Worm (Caenorhabditis elegans) whole organism, midembryonic: ENCODE measurements around the gene F58F12.3.

Experiments used
- T22C8.4 ChIP-seq: fragments of 200-800 bp; sonication (Bioruptor generic); IDR thresholded peaks from 2 replicates; pipeline ENCODE4 v1.3.6; 2022; ENCODE audit warnings: missing genetic modification characterization, missing compliant biosample characterization
- cog-1 ChIP-seq: sonication (generic microtip); optimal IDR thresholded peaks from 2 replicates; lab custom pipeline; 2016; ENCODE audit warnings: missing genetic modification characterization, missing compliant biosample characterization
- flt-1 ChIP-seq: fragments of 200-800 bp; sonication (Bioruptor generic); IDR thresholded peaks from 2 replicates; pipeline ENCODE4 v1.3.6; 2022; ENCODE audit warnings: missing genetic modification characterization, missing compliant biosample characterization
- klf-2 ChIP-seq: fragments of 200-800 bp; sonication (Bioruptor generic); conservative IDR thresholded peaks from 2 replicates; pipeline ENCODE4 v1.3.6; 2022; ENCODE audit warnings: missing genetic modification reagents, missing genetic modification characterization, missing compliant biosample characterization
- med-1 ChIP-seq: sonication (generic microtip); optimal IDR thresholded peaks from 2 replicates; lab custom pipeline; 2017; ENCODE audit warnings: missing genetic modification characterization, mild to moderate bottlenecking, missing compliant biosample characterization, antibody characterized with exemption, missing genetic modification reagents; ENCODE audit not compliant: insufficient read depth
- ref-1 ChIP-seq: fragments of 200-800 bp; sonication (Bioruptor generic); conservative IDR thresholded peaks from 2 replicates; pipeline ENCODE4 v1.3.6; 2022; ENCODE audit warnings: missing genetic modification reagents, missing genetic modification characterization, missing compliant biosample characterization
- tab-1 ChIP-seq: fragments of 200-800 bp; sonication (Bioruptor generic); IDR thresholded peaks from 2 replicates; pipeline ENCODE4 v1.3.6; 2022; ENCODE audit warnings: missing genetic modification characterization, missing compliant biosample characterization
- ztf-23 ChIP-seq: fragments of 200-800 bp; sonication (Bioruptor generic); IDR thresholded peaks from 2 replicates; pipeline ENCODE4 v1.3.6; 2022; ENCODE audit warnings: missing genetic modification reagents, missing genetic modification characterization, missing compliant biosample characterization
- ztf-29 ChIP-seq: fragments of 200-800 bp; sonication (Bioruptor generic); IDR thresholded peaks from 2 replicates; pipeline ENCODE4 v1.3.6; 2022; ENCODE audit warnings: missing genetic modification reagents, missing genetic modification characterization, missing compliant biosample characterization

Gene F58F12.3

ce11 chrII:6379038-6379563 lies 12.0 kb downstream of the F58F12.3 start:
- no peak for TF ChIP-seq cog-1 (tag; lab: Kevin White, UChicago)
- no peak for TF ChIP-seq ref-1 (GFP tag; lab: Robert Waterston, UW)
- no peak for TF ChIP-seq T22C8.4 (GFP tag; lab: Robert Waterston, UW)
- TF ChIP-seq ztf-29 (GFP tag; lab: Robert Waterston, UW) = no peak
- TF ChIP-seq med-1 = no peak
- TF ChIP-seq klf-2 (GFP tag; lab: Robert Waterston, UW) = no peak
- no peak for TF ChIP-seq ztf-23 (GFP tag; lab: Robert Waterston, UW)
- TF ChIP-seq flt-1 (GFP tag; lab: Robert Waterston, UW) = no peak
- TF ChIP-seq tab-1 (GFP tag; lab: Robert Waterston, UW) = no peak

DNA sequence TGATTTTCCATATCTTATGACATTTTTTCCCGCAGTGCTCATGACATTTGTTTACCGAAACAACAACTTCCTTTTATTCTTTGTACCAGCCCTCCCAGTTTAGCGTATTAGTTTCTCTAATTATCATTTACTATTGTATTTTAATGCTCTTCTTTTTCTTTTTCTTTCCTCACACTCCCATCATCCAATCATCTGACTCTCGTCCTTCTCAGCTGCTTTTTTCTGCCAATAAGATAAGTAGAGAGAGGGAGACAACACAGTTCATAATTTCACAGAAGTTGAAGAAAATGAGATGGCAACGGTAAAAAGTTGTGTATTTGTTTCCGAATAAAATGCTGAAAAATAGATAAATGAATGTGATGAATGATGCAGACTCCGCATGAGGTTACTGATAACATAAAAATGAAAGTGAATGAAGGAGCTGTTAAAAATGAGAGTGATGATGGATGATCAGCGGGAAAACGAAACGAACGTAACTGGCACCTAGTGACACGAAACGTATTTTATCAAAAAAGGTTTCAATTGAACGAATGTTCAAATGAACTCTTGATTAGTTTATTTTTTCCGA lies 13.6 kb downstream of the F58F12.3 start:
- TF ChIP-seq ztf-23 (GFP tag; lab: Robert Waterston, UW) (no peak), med-1 (no peak), flt-1 (GFP tag; lab: Robert Waterston, UW) (no peak), T22C8.4 (GFP tag; lab: Robert Waterston, UW) (no peak), tab-1 (GFP tag; lab: Robert Waterston, UW) (no peak), klf-2 (GFP tag; lab: Robert Waterston, UW) (no peak), ztf-29 (GFP tag; lab: Robert Waterston, UW) (no peak), cog-1 (tag; lab: Kevin White, UChicago) (no peak), ref-1 (GFP tag; lab: Robert Waterston, UW) (no peak)

DNA sequence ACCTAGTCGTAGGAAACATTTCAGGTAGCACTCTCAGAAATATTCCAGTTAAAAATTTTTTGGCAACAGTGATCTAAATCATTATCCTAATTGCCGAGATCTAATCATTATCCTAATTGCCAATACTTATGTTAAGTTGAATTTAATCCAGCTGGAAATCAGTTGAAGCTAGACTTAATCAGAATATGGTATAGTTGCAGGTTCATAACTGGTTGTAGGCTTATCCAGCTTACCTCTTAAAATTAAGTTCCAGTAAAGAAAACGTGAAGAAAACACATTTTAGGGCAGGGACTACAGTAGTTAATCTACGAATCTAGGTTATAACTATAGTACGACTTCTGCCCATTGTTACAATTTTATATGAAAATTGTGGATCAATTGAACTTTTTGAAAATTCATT lies 14.4 kb downstream of the F58F12.3 start:
- TF ChIP-seq med-1 (no peak), klf-2 (GFP tag; lab: Robert Waterston, UW) (no peak), flt-1 (GFP tag; lab: Robert Waterston, UW) (no peak), ztf-23 (GFP tag; lab: Robert Waterston, UW) (no peak), ztf-29 (GFP tag; lab: Robert Waterston, UW) (no peak), tab-1 (GFP tag; lab: Robert Waterston, UW) (no peak), cog-1 (tag; lab: Kevin White, UChicago) (no peak), T22C8.4 (GFP tag; lab: Robert Waterston, UW) (no peak), ref-1 (GFP tag; lab: Robert Waterston, UW) (no peak)

- TF ChIP-seq med-1 = no peak
- no peak for TF ChIP-seq ref-1 (GFP tag; lab: Robert Waterston, UW)
- no peak for TF ChIP-seq tab-1 (GFP tag; lab: Robert Waterston, UW)
- no peak for TF ChIP-seq klf-2 (GFP tag; lab: Robert Waterston, UW)
- TF ChIP-seq ztf-29 (GFP tag; lab: Robert Waterston, UW) = no peak
- no peak for TF ChIP-seq flt-1 (GFP tag; lab: Robert Waterston, UW)
- TF ChIP-seq ztf-23 (GFP tag; lab: Robert Waterston, UW) = no peak
- no peak for TF ChIP-seq cog-1 (tag; lab: Kevin White, UChicago)
- no peak for TF ChIP-seq T22C8.4 (GFP tag; lab: Robert Waterston, UW)
Observed at ce11 chrII:6374646-6375045, 16.4 kb downstream of the F58F12.3 start.

DNA sequence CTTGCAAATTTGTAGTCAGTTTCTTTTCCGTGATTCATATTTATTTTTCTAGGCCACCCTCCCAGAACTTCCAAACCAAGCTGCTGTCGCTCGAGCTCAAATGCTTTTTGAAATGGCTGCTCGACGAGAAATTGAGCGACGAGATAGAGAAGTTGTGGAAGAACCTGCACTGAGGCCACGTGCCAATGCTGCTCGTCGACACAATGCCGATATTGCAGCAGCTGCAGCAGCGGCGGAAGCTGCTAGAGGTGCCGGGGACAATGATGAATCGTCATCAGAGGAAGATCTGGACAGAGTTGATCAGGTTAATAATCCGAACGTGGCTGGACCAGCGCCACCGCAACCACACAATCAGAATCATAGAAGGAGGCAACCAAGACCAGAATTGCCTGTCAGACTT lies 17.7 kb downstream of the F58F12.3 start:
- no peak for TF ChIP-seq ref-1 (GFP tag; lab: Robert Waterston, UW)
- TF ChIP-seq T22C8.4 (GFP tag; lab: Robert Waterston, UW) = no peak
- TF ChIP-seq ztf-23 (GFP tag; lab: Robert Waterston, UW) = no peak
- no peak for TF ChIP-seq flt-1 (GFP tag; lab: Robert Waterston, UW)
- no peak for TF ChIP-seq tab-1 (GFP tag; lab: Robert Waterston, UW)
- TF ChIP-seq ztf-29 (GFP tag; lab: Robert Waterston, UW) = no peak
- TF ChIP-seq med-1 = no peak
- no peak for TF ChIP-seq klf-2 (GFP tag; lab: Robert Waterston, UW)
- no peak for TF ChIP-seq cog-1 (tag; lab: Kevin White, UChicago)

DNA sequence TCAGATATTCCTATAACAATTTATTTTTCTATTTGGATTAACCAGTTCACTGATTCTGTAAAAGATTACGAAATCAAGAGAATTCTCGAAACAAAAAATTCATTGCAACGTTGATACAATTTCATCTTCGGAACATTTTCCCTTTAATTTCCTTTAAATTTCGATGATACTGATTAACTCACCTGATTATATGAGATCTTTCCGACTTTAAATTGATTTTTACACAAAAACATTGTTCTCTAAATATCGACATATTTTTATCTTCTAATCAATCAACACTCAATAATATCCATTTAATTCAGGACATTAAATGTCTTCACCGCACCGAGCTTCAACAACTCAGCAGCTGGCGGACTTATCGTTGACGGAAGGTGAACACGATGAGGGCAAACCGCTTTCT lies 20.1 kb downstream of the F58F12.3 start, which contains the start of gene lin-23:
TSS of gene lin-23 (plus strand) at position 301 of the 400 bp plus-strand sequence.
- TF ChIP-seq ztf-23 (GFP tag; lab: Robert Waterston, UW) (no peak), T22C8.4 (GFP tag; lab: Robert Waterston, UW) (no peak), med-1 (no peak), klf-2 (GFP tag; lab: Robert Waterston, UW) (no peak), ztf-29 (GFP tag; lab: Robert Waterston, UW) (no peak), cog-1 (tag; lab: Kevin White, UChicago) (no peak), ref-1 (GFP tag; lab: Robert Waterston, UW) (no peak)

DNA sequence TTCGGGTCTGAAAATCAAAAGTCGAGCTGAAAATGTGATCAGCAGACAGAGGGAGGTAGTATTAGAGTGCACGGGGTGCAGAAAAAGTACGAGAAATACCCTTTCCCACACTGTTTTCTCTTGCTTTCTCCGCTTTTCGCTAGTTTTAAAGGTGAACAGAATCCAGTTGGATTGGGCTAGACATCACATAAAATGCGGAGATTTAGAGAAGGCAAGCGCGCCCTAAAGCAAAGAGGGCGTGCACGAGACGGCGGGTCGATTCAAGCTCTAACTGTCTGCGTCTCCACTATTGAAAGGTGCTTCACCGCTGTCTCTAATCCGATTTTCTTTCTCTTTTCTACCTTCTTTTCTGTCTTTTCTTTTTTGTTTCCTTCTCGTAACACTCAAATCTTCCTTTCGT lies 21.0 kb downstream of the F58F12.3 start:
- TF ChIP-seq cog-1 (tag; lab: Kevin White, UChicago) = peak; percentile 57
- peak; percentile 59 for TF ChIP-seq T22C8.4 (GFP tag; lab: Robert Waterston, UW)
- no peak for TF ChIP-seq ztf-29 (GFP tag; lab: Robert Waterston, UW)

DNA sequence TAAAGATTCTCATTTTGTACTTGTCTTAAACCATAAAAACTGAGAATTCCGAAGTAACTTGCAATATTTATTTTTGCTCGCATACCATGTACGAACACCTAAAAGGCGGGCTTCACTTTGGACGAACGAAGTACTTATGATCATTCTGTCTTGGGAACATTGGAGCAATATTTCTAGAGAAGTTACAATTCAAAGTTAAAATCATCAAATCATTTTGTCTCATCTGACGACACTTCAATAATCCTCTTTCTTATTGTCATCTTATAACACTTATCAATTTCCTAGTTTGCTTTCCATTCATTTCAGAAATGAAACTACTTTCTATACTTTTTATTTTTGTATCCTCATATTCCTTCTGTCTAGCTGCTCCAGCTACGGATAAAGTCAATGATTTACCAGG lies 24.4 kb downstream of the F58F12.3 start, which contains the start of gene ctsa-4.1:
TSS of gene ctsa-4.1 (plus strand) at position 301 of the 400 bp plus-strand sequence.
- no peak for TF ChIP-seq tab-1 (GFP tag; lab: Robert Waterston, UW)
- no peak for TF ChIP-seq flt-1 (GFP tag; lab: Robert Waterston, UW)
- no peak for TF ChIP-seq ztf-23 (GFP tag; lab: Robert Waterston, UW)
- TF ChIP-seq T22C8.4 (GFP tag; lab: Robert Waterston, UW) = no peak
- no peak for TF ChIP-seq cog-1 (tag; lab: Kevin White, UChicago)

DNA sequence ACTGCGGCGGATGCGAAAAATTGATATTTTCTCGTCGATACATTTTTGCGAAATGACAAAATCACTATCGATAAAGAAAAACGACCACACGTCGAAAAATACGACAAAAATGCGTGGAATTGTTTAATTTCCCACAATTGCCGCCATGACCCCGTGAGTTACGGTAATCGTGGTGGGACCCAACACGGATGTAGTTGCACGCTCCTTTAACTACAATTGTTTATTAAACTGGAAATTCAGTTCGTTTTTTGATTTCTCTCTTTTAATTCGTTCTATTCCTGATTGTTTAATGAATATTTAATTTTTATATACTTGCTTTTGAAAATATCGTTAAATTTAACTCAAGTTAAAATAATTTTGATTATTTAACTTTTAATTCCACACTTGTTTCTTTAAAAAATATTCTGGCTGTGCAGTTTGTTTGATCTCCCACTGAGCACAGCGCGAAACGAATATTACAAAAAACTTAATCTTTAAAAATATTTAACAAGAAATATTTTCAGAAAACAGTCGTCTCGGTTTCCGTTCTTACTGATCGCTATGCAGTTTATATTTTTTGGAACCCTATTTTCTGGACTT lies 25.8 kb downstream of the F58F12.3 start, which contains the start of the genes ani-2 and clec-88:
TSS of gene ani-2 (minus strand) at position 131 of the 579 bp plus-strand sequence.
TSS of gene clec-88 (plus strand) at position 486 of the 579 bp plus-strand sequence.
- TF ChIP-seq med-1 (no peak), klf-2 (GFP tag; lab: Robert Waterston, UW) (no peak), T22C8.4 (GFP tag; lab: Robert Waterston, UW) (no peak), flt-1 (GFP tag; lab: Robert Waterston, UW) (no peak), cog-1 (tag; lab: Kevin White, UChicago) (no peak)
